Worm (Caenorhabditis elegans): Measurements from ENCODE around the gene srj-15.

DNA sequence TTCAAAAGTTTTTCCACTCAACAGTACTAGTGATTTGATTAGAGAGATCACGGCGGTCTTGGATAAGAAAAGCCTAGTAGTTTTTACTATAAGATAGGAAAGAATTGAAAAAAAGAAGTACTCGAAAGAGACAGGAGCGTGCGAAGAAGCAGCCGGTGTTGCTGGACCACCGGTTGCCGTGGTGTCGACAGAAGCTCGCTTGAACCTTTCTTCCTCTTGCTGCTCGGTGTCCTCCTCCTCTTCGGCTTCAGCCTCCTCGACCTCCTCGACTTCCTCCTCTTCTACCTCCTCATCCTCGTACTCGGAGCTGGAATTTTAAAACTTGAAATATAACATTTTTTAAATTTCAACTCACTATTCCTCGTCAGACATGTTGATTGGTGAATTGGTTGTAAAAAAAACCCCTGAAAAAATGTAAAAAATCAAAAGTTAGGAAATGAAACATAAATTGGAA, 27.8 kb upstream of the srj-15 start, which contains the start of gene tnt-4:
- TF ChIP-seq nhr-76 (tag; optimal IDR thresholded peaks at IDR 0.05): no peak
- no peak for TF ChIP-seq ztf-11 (tag; optimal IDR thresholded peaks at IDR 0.05)
- no peak for TF ChIP-seq aly-2 (tag; optimal IDR thresholded peaks at IDR 0.05)
- no peak for TF ChIP-seq elt-3 (tag; optimal IDR thresholded peaks at IDR 0.05)
- TF ChIP-seq ama-1 (optimal IDR thresholded peaks at IDR 0.05): no peak
- no peak for TF ChIP-seq nhr-28 (tag; optimal IDR thresholded peaks at IDR 0.05)

All from whole organism, L3 larva.